Fruit fly (Drosophila melanogaster) whole organism, embryonic: ENCODE results near the gene bol.
A peak's percentile ranks its signal among the peaks of the same experiment; 100 is the strongest.

ENCODE experiments used
- Ada2b ChIP-seq: fragments of 200-800 bp; sonication (Bioruptor generic); IDR thresholded peaks from 2 replicates; pipeline ENCODE4 v1.3.6; 2022; ENCODE audit warnings: missing biosample characterization, missing genetic modification characterization
- B-H2 ChIP-seq: fragments of 200-800 bp; sonication (Bioruptor generic); optimal IDR thresholded peaks from 2 replicates; lab custom pipeline; 2018; ENCODE audit warnings: missing biosample characterization, mild to moderate bottlenecking, missing genetic modification characterization
- CG10543 ChIP-seq: fragments of 200-800 bp; sonication (Bioruptor generic); optimal IDR thresholded peaks from 3 replicates; lab custom pipeline; 2017; ENCODE audit warnings: missing biosample characterization, mild to moderate bottlenecking, missing genetic modification characterization, moderate library complexity
- CG11695 ChIP-seq: fragments of 200-800 bp; sonication (Bioruptor generic); IDR thresholded peaks from 3 replicates; pipeline ENCODE4 v1.3.6; 2022; ENCODE audit warnings: missing biosample characterization, missing genetic modification characterization
- CG1233 ChIP-seq: fragments of 200-800 bp; sonication (Bioruptor generic); optimal IDR thresholded peaks from 4 replicates; lab custom pipeline; 2018; ENCODE audit warnings: missing biosample characterization, mild to moderate bottlenecking, missing genetic modification characterization
- CG14050 ChIP-seq: fragments of 200-800 bp; sonication (Bioruptor generic); IDR thresholded peaks from 3 replicates; pipeline ENCODE4 v1.3.6; 2022; ENCODE audit warnings: missing biosample characterization, missing genetic modification characterization
- CG15514 ChIP-seq: fragments of 200-800 bp; sonication (Bioruptor generic); optimal IDR thresholded peaks from 3 replicates; lab custom pipeline; 2017; ENCODE audit warnings: missing biosample characterization, missing genetic modification characterization, mild to moderate bottlenecking, moderate library complexity, missing genetic modification reagents
- CG16815 ChIP-seq: fragments of 200-800 bp; sonication (Bioruptor generic); optimal IDR thresholded peaks from 3 replicates; lab custom pipeline; 2017; ENCODE audit warnings: missing biosample characterization, mild to moderate bottlenecking, missing genetic modification characterization
- CG18764 ChIP-seq: fragments of 200-800 bp; sonication (Bioruptor generic); optimal IDR thresholded peaks from 3 replicates; lab custom pipeline; 2016; ENCODE audit warnings: missing biosample characterization, missing genetic modification characterization
- CG34376 ChIP-seq: fragments of 200-800 bp; sonication (Bioruptor generic); optimal IDR thresholded peaks from 2 replicates; lab custom pipeline; 2018; ENCODE audit warnings: missing biosample characterization, mild to moderate bottlenecking, missing genetic modification characterization
- CG3995 ChIP-seq: fragments of 200-800 bp; sonication (Bioruptor generic); optimal IDR thresholded peaks from 3 replicates; lab custom pipeline; 2016; ENCODE audit warnings: missing biosample characterization, missing genetic modification characterization
- CG7357 ChIP-seq: fragments of 200-800 bp; sonication (Bioruptor generic); IDR thresholded peaks from 3 replicates; pipeline ENCODE4 v1.3.6; 2022; ENCODE audit warnings: missing biosample characterization, missing genetic modification characterization
- Chrac-16 ChIP-seq: fragments of 200-800 bp; sonication (Bioruptor generic); optimal IDR thresholded peaks from 3 replicates; lab custom pipeline; 2016; ENCODE audit warnings: missing biosample characterization, missing genetic modification characterization
- Fer1 ChIP-seq: fragments of 200-800 bp; sonication (Bioruptor generic); optimal IDR thresholded peaks from 2 replicates; lab custom pipeline; 2017; ENCODE audit warnings: missing biosample characterization, mild to moderate bottlenecking, missing genetic modification characterization
- GATAe ChIP-seq: fragments of 200-800 bp; sonication (Bioruptor generic); conservative IDR thresholded peaks from 2 replicates; pipeline ENCODE4 v1.3.6; 2022; ENCODE audit warnings: missing biosample characterization, missing genetic modification characterization
- HLH4C ChIP-seq: fragments of 200-800 bp; sonication (Bioruptor generic); IDR thresholded peaks from 3 replicates; pipeline ENCODE4 v1.3.6; 2022; ENCODE audit warnings: missing biosample characterization, missing genetic modification characterization; ENCODE audit not compliant: partially characterized antibody
- Hr3 ChIP-seq: fragments of 200-800 bp; sonication (Bioruptor generic); optimal IDR thresholded peaks from 3 replicates; lab custom pipeline; 2016; ENCODE audit warnings: missing biosample characterization, missing genetic modification characterization
- Hsf ChIP-seq: fragments of 200-800 bp; sonication (Bioruptor generic); optimal IDR thresholded peaks from 3 replicates; lab custom pipeline; 2016; ENCODE audit warnings: missing biosample characterization, missing genetic modification characterization
- Mes4 ChIP-seq: fragments of 200-800 bp; sonication (Bioruptor generic); optimal IDR thresholded peaks from 2 replicates; lab custom pipeline; 2016; ENCODE audit warnings: missing biosample characterization, missing genetic modification characterization
- Oli ChIP-seq: fragments of 200-800 bp; sonication (Bioruptor generic); optimal IDR thresholded peaks from 2 replicates; lab custom pipeline; 2018; ENCODE audit warnings: missing biosample characterization, mild to moderate bottlenecking, missing genetic modification characterization, moderate library complexity
- PHDP ChIP-seq: fragments of 200-800 bp; sonication (Bioruptor generic); optimal IDR thresholded peaks from 3 replicates; lab custom pipeline; 2018; ENCODE audit warnings: missing biosample characterization, mild to moderate bottlenecking, missing genetic modification characterization, moderate library complexity
- Poxn ChIP-seq: fragments of 200-800 bp; sonication (Bioruptor generic); IDR thresholded peaks from 2 replicates; pipeline ENCODE4 v1.3.6; 2022; ENCODE audit warnings: missing biosample characterization, missing genetic modification characterization
- Ptx1 ChIP-seq: fragments of 200-800 bp; sonication (Bioruptor generic); IDR thresholded peaks from 2 replicates; pipeline ENCODE4 v1.3.6; 2022; ENCODE audit warnings: missing biosample characterization, missing genetic modification characterization
- Scr ChIP-seq: fragments of 200-800 bp; sonication (Bioruptor generic); IDR thresholded peaks from 2 replicates; pipeline ENCODE4 v1.3.6; 2022; ENCODE audit warnings: missing biosample characterization, missing genetic modification characterization; ENCODE audit not compliant: partially characterized antibody
- Sox100B ChIP-seq: fragments of 200-800 bp; sonication (Bioruptor generic); optimal IDR thresholded peaks from 3 replicates; lab custom pipeline; 2018; ENCODE audit warnings: missing biosample characterization, mild to moderate bottlenecking, missing genetic modification characterization
- Sry-β ChIP-seq: fragments of 200-800 bp; sonication (Bioruptor generic); optimal IDR thresholded peaks from 2 replicates; lab custom pipeline; 2018; ENCODE audit warnings: missing biosample characterization, mild to moderate bottlenecking, missing genetic modification characterization, moderate library complexity
- Ssrp ChIP-seq: fragments of 200-800 bp; sonication (Bioruptor generic); optimal IDR thresholded peaks from 2 replicates; lab custom pipeline; 2018; ENCODE audit warnings: missing biosample characterization, mild to moderate bottlenecking, missing genetic modification characterization, moderate library complexity
- aop ChIP-seq: fragments of 200-800 bp; sonication (Bioruptor generic); IDR thresholded peaks from 2 replicates; pipeline ENCODE4 v1.3.6; 2022; ENCODE audit warnings: missing biosample characterization, missing genetic modification characterization
- ap ChIP-seq: fragments of 200-800 bp; sonication (Bioruptor generic); IDR thresholded peaks from 2 replicates; pipeline ENCODE4 v1.3.6; 2022; ENCODE audit warnings: missing biosample characterization, missing genetic modification characterization
- ase ChIP-seq: fragments of 200-800 bp; sonication (Bioruptor generic); IDR thresholded peaks from 3 replicates; pipeline ENCODE4 v1.3.6; 2022; ENCODE audit warnings: missing biosample characterization, missing genetic modification characterization
- cato ChIP-seq: fragments of 200-800 bp; sonication (Bioruptor generic); optimal IDR thresholded peaks from 2 replicates; lab custom pipeline; 2016; ENCODE audit warnings: missing biosample characterization, missing genetic modification characterization, borderline replicate concordance
- ftz-f1 ChIP-seq: fragments of 200-800 bp; sonication (Bioruptor generic); optimal IDR thresholded peaks from 2 replicates; lab custom pipeline; 2016; ENCODE audit warnings: missing biosample characterization, missing genetic modification characterization
- grn ChIP-seq: fragments of 200-800 bp; sonication (Bioruptor generic); optimal IDR thresholded peaks from 3 replicates; lab custom pipeline; 2017; ENCODE audit warnings: missing biosample characterization, missing genetic modification characterization
- jing ChIP-seq: fragments of 200-800 bp; sonication (Bioruptor generic); optimal IDR thresholded peaks from 2 replicates; lab custom pipeline; 2018; ENCODE audit warnings: missing biosample characterization, mild to moderate bottlenecking, missing genetic modification characterization
- jumu ChIP-seq: fragments of 200-800 bp; sonication (Bioruptor generic); optimal IDR thresholded peaks from 3 replicates; lab custom pipeline; 2016; ENCODE audit warnings: missing biosample characterization, missing genetic modification characterization
- nau ChIP-seq: fragments of 200-800 bp; sonication (Bioruptor generic); optimal IDR thresholded peaks from 3 replicates; lab custom pipeline; 2017; ENCODE audit warnings: missing biosample characterization, mild to moderate bottlenecking, missing genetic modification characterization, missing genetic modification reagents
- p53 ChIP-seq: fragments of 200-800 bp; sonication (Bioruptor generic); optimal IDR thresholded peaks from 2 replicates; lab custom pipeline; 2016; ENCODE audit warnings: missing biosample characterization, missing genetic modification characterization
- pan ChIP-seq, 4 experiments: fragments of >200 bp in 3 of 4; fragments of 200-800 bp in 1 of 4; sonication (Bioruptor generic) in 1 of 4; optimal IDR thresholded peaks in 3 of 4; IDR thresholded peaks in 1 of 4; 2 replicates each; pipeline versions ENCODE4 v1.3.6 to Lab custom; 2017 to 2022; ENCODE audit warnings: missing biosample characterization in 2 of 4, missing genetic modification characterization in 2 of 4, mixed read lengths in 1 of 4
- pfk ChIP-seq: fragments of 200-800 bp; sonication (Bioruptor generic); optimal IDR thresholded peaks from 2 replicates; lab custom pipeline; 2018; ENCODE audit warnings: missing biosample characterization, mild to moderate bottlenecking, missing genetic modification characterization, moderate library complexity
- run ChIP-seq: fragments of 200-800 bp; sonication (Bioruptor generic); optimal IDR thresholded peaks from 3 replicates; lab custom pipeline; 2018; ENCODE audit warnings: missing biosample characterization, mild to moderate bottlenecking, missing genetic modification characterization
- sc ChIP-seq, 3 experiments: fragments of >200 bp in 2 of 3; fragments of 200-800 bp in 1 of 3; sonication (Bioruptor generic) in 1 of 3; optimal IDR thresholded peaks; 2 replicates in 2 of 3; 3 replicates in 1 of 3; lab custom pipeline; 2017; ENCODE audit warnings: mild to moderate bottlenecking in 1 of 3, missing biosample characterization in 1 of 3, missing genetic modification characterization in 1 of 3, missing genetic modification reagents in 1 of 3
- schlank ChIP-seq: fragments of 200-800 bp; sonication (Bioruptor generic); optimal IDR thresholded peaks from 2 replicates; lab custom pipeline; 2018; ENCODE audit warnings: missing biosample characterization, mild to moderate bottlenecking, missing genetic modification characterization
- scrt ChIP-seq: fragments of 200-800 bp; sonication (Bioruptor generic); optimal IDR thresholded peaks from 2 replicates; lab custom pipeline; 2018; ENCODE audit warnings: missing biosample characterization, mild to moderate bottlenecking, missing genetic modification characterization, moderate library complexity
- seq ChIP-seq: fragments of 200-800 bp; sonication (Bioruptor generic); IDR thresholded peaks from 2 replicates; pipeline ENCODE4 v1.3.6; 2022; ENCODE audit warnings: missing biosample characterization, missing genetic modification characterization
- shn ChIP-seq: fragments of 200-800 bp; sonication (Bioruptor generic); optimal IDR thresholded peaks from 3 replicates; lab custom pipeline; 2016; ENCODE audit warnings: missing biosample characterization, missing genetic modification characterization
- stwl ChIP-seq: fragments of 200-800 bp; sonication (Bioruptor generic); optimal IDR thresholded peaks from 3 replicates; lab custom pipeline; 2018; ENCODE audit warnings: missing biosample characterization, mild to moderate bottlenecking, missing genetic modification characterization, moderate library complexity
- tup ChIP-seq: fragments of 200-800 bp; sonication (Bioruptor generic); optimal IDR thresholded peaks from 2 replicates; lab custom pipeline; 2016; ENCODE audit warnings: missing biosample characterization, mild to moderate bottlenecking, missing genetic modification characterization, moderate library complexity
- unpg ChIP-seq: fragments of 200-800 bp; sonication (Bioruptor generic); optimal IDR thresholded peaks from 3 replicates; lab custom pipeline; 2018; ENCODE audit warnings: missing biosample characterization, mild to moderate bottlenecking, missing genetic modification characterization, moderate library complexity
- yki ChIP-seq: fragments of >200 bp; optimal IDR thresholded peaks from 3 replicates; lab custom pipeline; 2018
- z ChIP-seq: fragments of 200-800 bp; sonication (Bioruptor generic); IDR thresholded peaks from 3 replicates; pipeline ENCODE4 v1.3.6; 2022; ENCODE audit warnings: missing biosample characterization, missing genetic modification characterization
- zen ChIP-seq: fragments of 200-800 bp; sonication (Bioruptor generic); optimal IDR thresholded peaks from 3 replicates; lab custom pipeline; 2018; ENCODE audit warnings: missing biosample characterization, mild to moderate bottlenecking, missing genetic modification characterization, moderate library complexity

Gene bol

dm6 chr3L:9094980-9095425, 39.2 kb downstream of the bol start (continued):
- TF ChIP-seq CG3995 (GFP tag; lab: Kevin White, UChicago) = no peak
- TF ChIP-seq jing (GFP tag; lab: Kevin White, UChicago) = no peak
- TF ChIP-seq run (tag; lab: Kevin White, UChicago) = no peak
- TF ChIP-seq seq (GFP tag; lab: Robert Waterston, UW) = no peak
- no peak for TF ChIP-seq CG16815 (GFP tag; lab: Kevin White, UChicago)
- TF ChIP-seq Sry-β = no peak
- TF ChIP-seq tup (GFP tag; lab: Kevin White, UChicago) = no peak
- no peak for TF ChIP-seq nau (GFP tag; lab: Kevin White, UChicago)
- no peak for TF ChIP-seq CG7357
- TF ChIP-seq yki (lab: Kevin White, UChicago) = no peak
- no peak for TF ChIP-seq PHDP (tag; lab: Kevin White, UChicago)
- no peak for TF ChIP-seq p53
- TF ChIP-seq Ptx1 = no peak
- no peak for TF ChIP-seq Sox100B
- TF ChIP-seq sc (optimal IDR thresholded peaks at IDR 0.05; lab: Kevin White, UChicago) = no peak
- TF ChIP-seq sc (GFP tag; optimal IDR thresholded peaks at IDR 0.05; lab: Kevin White, UChicago) = no peak
- peak; percentile 25 for TF ChIP-seq CG10543 (GFP tag; lab: Kevin White, UChicago)
- peak; percentile 29 for TF ChIP-seq CG15514 (GFP tag; lab: Kevin White, UChicago)
- peak; percentile 66 for TF ChIP-seq ftz-f1 (GFP tag; lab: Kevin White, UChicago)
- no peak for TF ChIP-seq Hsf (GFP tag; lab: Kevin White, UChicago)
- no peak for TF ChIP-seq schlank (tag; lab: Kevin White, UChicago)
- no peak for TF ChIP-seq ap (GFP tag; lab: Robert Waterston, UW)
- no peak for TF ChIP-seq Chrac-16 (GFP tag; lab: Kevin White, UChicago)
- no peak for TF ChIP-seq Scr (GFP tag; lab: Robert Waterston, UW)
- no peak for TF ChIP-seq Ssrp (tag; lab: Kevin White, UChicago)
- no peak for TF ChIP-seq B-H2 (GFP tag; lab: Kevin White, UChicago)
- no peak for TF ChIP-seq Hr3 (GFP tag; lab: Kevin White, UChicago)
- no peak for TF ChIP-seq pfk
- TF ChIP-seq Fer1 (GFP tag; lab: Kevin White, UChicago) = no peak
- TF ChIP-seq grn (GFP tag; lab: Kevin White, UChicago) = peak; percentile 86
- TF ChIP-seq zen (tag; lab: Kevin White, UChicago) = no peak
- no peak for TF ChIP-seq CG1233
- TF ChIP-seq z (GFP tag; lab: Robert Waterston, UW) = no peak
- no peak for TF ChIP-seq CG14050 (GFP tag; lab: Robert Waterston, UW)
- peak; percentile 57 for TF ChIP-seq GATAe (GFP tag; lab: Robert Waterston, UW)
- TF ChIP-seq Oli (tag; lab: Kevin White, UChicago) = no peak
- TF ChIP-seq scrt (GFP tag; lab: Kevin White, UChicago) = no peak
- peak; percentile 65 for TF ChIP-seq CG34376
- no peak for TF ChIP-seq Mes4 (GFP tag; lab: Kevin White, UChicago)
- TF ChIP-seq aop = no peak
- no peak for TF ChIP-seq stwl (tag; lab: Kevin White, UChicago)
- TF ChIP-seq HLH4C (GFP tag; lab: Robert Waterston, UW) = no peak
- no peak for TF ChIP-seq ase
- TF ChIP-seq jumu = no peak
- TF ChIP-seq CG18764 (GFP tag; lab: Kevin White, UChicago) = no peak
- no peak for TF ChIP-seq shn
- TF ChIP-seq unpg (GFP tag; lab: Kevin White, UChicago) = no peak
- TF ChIP-seq cato (GFP tag; lab: Kevin White, UChicago) = no peak
- no peak for TF ChIP-seq Poxn (GFP tag; lab: Robert Waterston, UW)
- TF ChIP-seq pan (optimal IDR thresholded peaks at IDR 0.05; lab: Kevin White, UChicago) = no peak
- TF ChIP-seq pan (GFP tag; optimal IDR thresholded peaks at IDR 0.05 in 1 of 2, IDR thresholded peaks at IDR 0.05 in 1 of 2) = no peak
- TF ChIP-seq CG11695 (GFP tag; lab: Robert Waterston, UW) = no peak
- no peak for TF ChIP-seq Ada2b (GFP tag; lab: Robert Waterston, UW)
